Fruit fly (Drosophila melanogaster) whole organism, pupa: ENCODE measurements around the gene Ire1.
A peak's percentile ranks its signal among the peaks of the same experiment; 100 is the strongest.

Experiments
- CG10348 ChIP-seq: fragments of 200-800 bp; sonication (Bioruptor generic); IDR thresholded peaks from 2 replicates; pipeline ENCODE4 v1.3.6; 2022; ENCODE audit warnings: missing biosample characterization, missing genetic modification characterization
- CG12605 ChIP-seq: fragments of 200-800 bp; sonication (Bioruptor generic); IDR thresholded peaks from 2 replicates; pipeline ENCODE4 v1.3.6; 2022; ENCODE audit warnings: missing biosample characterization, missing genetic modification characterization
- CG13204 ChIP-seq: fragments of 200-800 bp; sonication (Bioruptor generic); optimal IDR thresholded peaks from 2 replicates; lab custom pipeline; 2018; ENCODE audit warnings: missing biosample characterization, mild to moderate bottlenecking, missing genetic modification characterization, moderate library complexity
- CG14655 ChIP-seq: fragments of 200-800 bp; sonication (Bioruptor generic); optimal IDR thresholded peaks from 3 replicates; lab custom pipeline; 2017; ENCODE audit warnings: mild to moderate bottlenecking, missing biosample characterization, missing genetic modification reagents, missing genetic modification characterization
- CG15710 ChIP-seq: fragments of 200-800 bp; sonication (Bioruptor generic); optimal IDR thresholded peaks from 2 replicates; lab custom pipeline; 2018; ENCODE audit warnings: missing biosample characterization, mild to moderate bottlenecking, missing genetic modification characterization, moderate library complexity
- CG17806 ChIP-seq: fragments of 200-800 bp; sonication (Bioruptor generic); optimal IDR thresholded peaks from 2 replicates; lab custom pipeline; 2018; ENCODE audit warnings: missing biosample characterization, mild to moderate bottlenecking, missing genetic modification characterization, moderate library complexity
- CG32121 ChIP-seq: fragments of 200-800 bp; sonication (Bioruptor generic); IDR thresholded peaks from 2 replicates; pipeline ENCODE4 v1.3.6; 2022; ENCODE audit warnings: missing biosample characterization, missing genetic modification characterization
- CG34367 ChIP-seq: fragments of 200-800 bp; sonication (Bioruptor generic); optimal IDR thresholded peaks from 2 replicates; lab custom pipeline; 2018; ENCODE audit warnings: missing biosample characterization, mild to moderate bottlenecking, missing genetic modification characterization
- CG4496 ChIP-seq: fragments of 200-800 bp; sonication (Bioruptor generic); IDR thresholded peaks from 3 replicates; pipeline ENCODE4 v1.3.6; 2022; ENCODE audit warnings: missing biosample characterization, missing genetic modification characterization
- CG8159 ChIP-seq: fragments of 200-800 bp; sonication (Bioruptor generic); optimal IDR thresholded peaks from 3 replicates; lab custom pipeline; 2018; ENCODE audit warnings: missing biosample characterization, mild to moderate bottlenecking, missing genetic modification characterization, moderate library complexity
- CG8301 ChIP-seq: fragments of 200-800 bp; sonication (Bioruptor generic); optimal IDR thresholded peaks from 2 replicates; lab custom pipeline; 2018; ENCODE audit warnings: missing biosample characterization, mild to moderate bottlenecking, missing genetic modification characterization
- CG9948 ChIP-seq: fragments of 200-800 bp; sonication (Bioruptor generic); optimal IDR thresholded peaks from 2 replicates; lab custom pipeline; 2018; ENCODE audit warnings: missing biosample characterization, mild to moderate bottlenecking, missing genetic modification characterization, moderate library complexity
- D1 ChIP-seq: fragments of 200-800 bp; sonication (Bioruptor generic); optimal IDR thresholded peaks from 2 replicates; lab custom pipeline; 2018; ENCODE audit warnings: missing biosample characterization, mild to moderate bottlenecking, missing genetic modification characterization, moderate library complexity
- EcR ChIP-seq: fragments of 200-800 bp; sonication (Bioruptor generic); optimal IDR thresholded peaks from 3 replicates; lab custom pipeline; 2019; ENCODE audit warnings: missing biosample characterization, missing genetic modification characterization, mild to moderate bottlenecking, moderate library complexity, missing genetic modification reagents
- Ets98B ChIP-seq: fragments of 200-800 bp; sonication (Bioruptor generic); IDR thresholded peaks from 2 replicates; pipeline ENCODE4 v1.3.6; 2022; ENCODE audit warnings: missing biosample characterization, missing genetic modification characterization
- Pif1A ChIP-seq: fragments of 200-800 bp; sonication (Bioruptor generic); optimal IDR thresholded peaks from 3 replicates; lab custom pipeline; 2016; ENCODE audit warnings: missing biosample characterization, missing genetic modification characterization
- Pif1B ChIP-seq: fragments of 200-800 bp; sonication (Bioruptor generic); optimal IDR thresholded peaks from 3 replicates; lab custom pipeline; 2016; ENCODE audit warnings: missing biosample characterization, missing genetic modification characterization
- Snoo ChIP-seq: fragments of 200-800 bp; sonication (Bioruptor generic); optimal IDR thresholded peaks from 3 replicates; lab custom pipeline; 2017; ENCODE audit warnings: missing biosample characterization, mild to moderate bottlenecking, missing genetic modification characterization, inconsistent platforms
- fd96Ca ChIP-seq: fragments of 200-800 bp; sonication (Bioruptor generic); IDR thresholded peaks from 3 replicates; pipeline ENCODE4 v1.3.6; 2022; ENCODE audit warnings: missing biosample characterization, missing genetic modification characterization
- gl ChIP-seq: fragments of 200-800 bp; sonication (Bioruptor generic); optimal IDR thresholded peaks from 2 replicates; lab custom pipeline; 2018; ENCODE audit warnings: missing biosample characterization, mild to moderate bottlenecking, missing genetic modification characterization
- rn ChIP-seq: fragments of 200-800 bp; sonication (Bioruptor generic); IDR thresholded peaks from 2 replicates; pipeline ENCODE4 v1.3.6; 2022; ENCODE audit warnings: missing biosample characterization, missing genetic modification characterization

The Ire1 gene

dm6 chr3R:19895305-19895704 lies 34.2 kb upstream of the Ire1 start:
- TF ChIP-seq CG17806 (tag; lab: Kevin White, UChicago), result no peak
- TF ChIP-seq CG13204 (GFP tag; lab: Kevin White, UChicago), result no peak
- no peak for TF ChIP-seq gl (tag; lab: Kevin White, UChicago)
- TF ChIP-seq Ets98B (GFP tag; lab: Robert Waterston, UW), result no peak
- TF ChIP-seq CG4496 (GFP tag; lab: Robert Waterston, UW), result no peak
- no peak for TF ChIP-seq EcR
- no peak for TF ChIP-seq D1 (tag; lab: Kevin White, UChicago)
- no peak for TF ChIP-seq CG10348 (GFP tag; lab: Robert Waterston, UW)
- no peak for TF ChIP-seq CG34367 (tag; lab: Kevin White, UChicago)
- no peak for TF ChIP-seq CG14655 (GFP tag; lab: Kevin White, UChicago)
- no peak for TF ChIP-seq Snoo
- TF ChIP-seq rn (GFP tag; lab: Robert Waterston, UW), result no peak
- TF ChIP-seq fd96Ca (GFP tag; lab: Robert Waterston, UW), result no peak
- TF ChIP-seq CG8301, result no peak
- TF ChIP-seq CG15710 (tag; lab: Kevin White, UChicago), result no peak

- TF ChIP-seq fd96Ca (GFP tag; lab: Robert Waterston, UW) (peak; percentile 63), CG4496 (GFP tag; lab: Robert Waterston, UW) (peak; percentile 75), CG14655 (GFP tag; lab: Kevin White, UChicago) (no peak), Ets98B (GFP tag; lab: Robert Waterston, UW) (peak; percentile 44; the same call in 1 of the 2 replicates)
Observed at dm6 chr3R:19892046-19892445, 31.0 kb upstream of the Ire1 start.

- TF ChIP-seq CG9948 (tag; lab: Kevin White, UChicago) (no peak), Pif1A (no peak), CG32121 (0 out of 2 replicates have a peak, but pooled peaks have one; percentile 9), fd96Ca (GFP tag; lab: Robert Waterston, UW) (0 out of 3 replicates have a peak, but pooled peaks have one; percentile 48), CG10348 (GFP tag; lab: Robert Waterston, UW) (no peak), CG13204 (GFP tag; lab: Kevin White, UChicago) (no peak), CG15710 (tag; lab: Kevin White, UChicago) (no peak), CG12605 (GFP tag; lab: Robert Waterston, UW) (no peak), CG4496 (GFP tag; lab: Robert Waterston, UW) (no peak), rn (GFP tag; lab: Robert Waterston, UW) (no peak), Pif1B (no peak)
Observed at dm6 chr3R:19891363-19891762, 30.3 kb upstream of the Ire1 start.

- TF ChIP-seq fd96Ca (GFP tag; lab: Robert Waterston, UW) (no peak), CG4496 (GFP tag; lab: Robert Waterston, UW) (0 out of 3 replicates have a peak, but pooled peaks have one; percentile 32), CG17806 (tag; lab: Kevin White, UChicago) (no peak), EcR (no peak), CG8159 (tag; lab: Kevin White, UChicago) (no peak), CG13204 (GFP tag; lab: Kevin White, UChicago) (peak; percentile 58), rn (GFP tag; lab: Robert Waterston, UW) (no peak), Pif1A (no peak), CG9948 (tag; lab: Kevin White, UChicago) (no peak), D1 (tag; lab: Kevin White, UChicago) (no peak), CG34367 (tag; lab: Kevin White, UChicago) (no peak), Pif1B (no peak), CG15710 (tag; lab: Kevin White, UChicago) (no peak), gl (tag; lab: Kevin White, UChicago) (no peak), CG14655 (GFP tag; lab: Kevin White, UChicago) (peak; percentile 14), CG10348 (GFP tag; lab: Robert Waterston, UW) (no peak), Ets98B (GFP tag; lab: Robert Waterston, UW) (no peak; the same call in 1 of the 2 replicates), CG12605 (GFP tag; lab: Robert Waterston, UW) (peak; percentile 29; the same call in 1 of the 2 replicates), Snoo (no peak), CG8301 (no peak), CG32121 (peak; percentile 31; the same call in 1 of the 2 replicates)
Observed at dm6 chr3R:19890340-19890998, 29.4 kb upstream of the Ire1 start, which contains the start of gene CG4733. Gene CG4733 (plus strand): TSS chr3R:19890689.

- TF ChIP-seq fd96Ca (GFP tag; lab: Robert Waterston, UW), result no peak
- peak; percentile 16 for TF ChIP-seq CG8159 (tag; lab: Kevin White, UChicago)
- no peak for TF ChIP-seq EcR
- TF ChIP-seq rn (GFP tag; lab: Robert Waterston, UW), result no peak
- peak; percentile 65 for TF ChIP-seq CG14655 (GFP tag; lab: Kevin White, UChicago)
- no peak for TF ChIP-seq Pif1A
- TF ChIP-seq CG34367 (tag; lab: Kevin White, UChicago), result no peak
- no peak for TF ChIP-seq Snoo
- peak; percentile 52 for TF ChIP-seq CG8301
- no peak for TF ChIP-seq CG12605 (GFP tag; lab: Robert Waterston, UW)
- TF ChIP-seq CG17806 (tag; lab: Kevin White, UChicago), result no peak
- TF ChIP-seq Ets98B (GFP tag; lab: Robert Waterston, UW), result no peak; the same call in 1 of the 2 replicates
- no peak for TF ChIP-seq CG9948 (tag; lab: Kevin White, UChicago)
- TF ChIP-seq CG4496 (GFP tag; lab: Robert Waterston, UW), result 0 out of 3 replicates have a peak, but pooled peaks have one; percentile 7
- no peak for TF ChIP-seq CG10348 (GFP tag; lab: Robert Waterston, UW)
- no peak for TF ChIP-seq CG32121
- TF ChIP-seq CG15710 (tag; lab: Kevin White, UChicago), result no peak
- TF ChIP-seq Pif1B, result no peak
- no peak for TF ChIP-seq CG13204 (GFP tag; lab: Kevin White, UChicago)
Observed at dm6 chr3R:19889603-19890187, 28.6 kb upstream of the Ire1 start.
